Worm (Caenorhabditis elegans) whole organism, late embryonic: ENCODE measurements around the gene B0478.3.

Experiments
- C08G9.2 ChIP-seq: sonication (generic microtip); optimal IDR thresholded peaks from 2 replicates; lab custom pipeline; 2016; ENCODE audit warnings: mild to moderate bottlenecking, missing genetic modification characterization, moderate library complexity, missing compliant biosample characterization
- ref-2 ChIP-seq: sonication (generic microtip); optimal IDR thresholded peaks from 2 replicates; lab custom pipeline; 2016; ENCODE audit warnings: missing genetic modification characterization, missing compliant biosample characterization
- sox-2 ChIP-seq: fragments of 200-800 bp; sonication (Bioruptor generic); IDR thresholded peaks from 2 replicates; pipeline ENCODE4 v1.3.6; 2022; ENCODE audit warnings: missing genetic modification reagents, missing genetic modification characterization, missing compliant biosample characterization
- tbx-2 ChIP-seq: sonication (generic microtip); optimal IDR thresholded peaks from 2 replicates; lab custom pipeline; 2016; ENCODE audit warnings: missing genetic modification characterization, missing compliant biosample characterization

ce11 chrIV:6956668-6957067 lies 7.7 kb downstream of the B0478.3 start:
- TF ChIP-seq ref-2 (tag; lab: Kevin White, UChicago) (no peak), C08G9.2 (tag; lab: Kevin White, UChicago) (no peak), sox-2 (GFP tag; lab: Robert Waterston, UW) (no peak), tbx-2 (no peak)
